Worm (Caenorhabditis elegans) whole organism, L4/young adult: Measurements from ENCODE around the gene T15H9.5.

Experiments used
- W03F9.2 ChIP-seq: fragments of 150-350 bp; optimal IDR thresholded peaks from 2 replicates; lab custom pipeline; 2014; ENCODE audit warnings: missing biosample characterization, missing genetic modification characterization
- him-1 ChIP-seq: sonication (generic microtip); optimal IDR thresholded peaks from 2 replicates; lab custom pipeline; 2016; ENCODE audit warnings: missing genotype, missing genetic modification reagents, missing genetic modification characterization, missing compliant biosample characterization

DNA sequence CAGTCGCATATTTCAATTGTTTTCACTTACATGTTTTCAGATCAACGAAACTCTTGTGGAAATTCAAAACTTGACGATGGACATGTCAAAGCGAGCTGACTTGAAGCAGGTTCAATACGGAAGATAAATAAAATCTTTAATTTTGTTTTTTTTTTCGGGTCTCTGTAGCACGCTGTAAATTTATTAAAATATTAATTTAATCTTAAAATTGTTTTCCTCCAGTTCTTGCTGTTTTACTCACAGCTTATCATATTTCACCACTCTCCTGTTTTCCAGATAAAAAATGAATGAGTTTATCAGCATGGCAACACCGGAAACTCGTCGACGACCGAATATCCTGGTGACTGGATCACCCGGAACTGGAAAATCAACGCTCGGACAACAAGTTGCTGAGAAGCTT lies 14.8 kb downstream of the T15H9.5 start, which contains the start of gene E02H1.6:
- TF ChIP-seq him-1 = no peak
- TF ChIP-seq W03F9.2 (tag; lab: Kevin White, UChicago) = no peak
